Fruit fly (Drosophila melanogaster) whole organism, embryonic: ENCODE data around the gene CG6739.
A peak's percentile ranks its signal among the peaks of the same experiment; 100 is the strongest.

Experiments used
- Atf6 ChIP-seq: fragments of 200-800 bp; sonication (Bioruptor generic); IDR thresholded peaks from 2 replicates; pipeline ENCODE4 v1.3.6; 2022; ENCODE audit warnings: missing biosample characterization, missing genetic modification characterization
- Bdp1 ChIP-seq: fragments of 200-800 bp; sonication (Bioruptor generic); optimal IDR thresholded peaks from 3 replicates; lab custom pipeline; 2016; ENCODE audit warnings: missing biosample characterization, missing genetic modification characterization
- CG10147 ChIP-seq: fragments of 200-800 bp; sonication (Bioruptor generic); optimal IDR thresholded peaks from 2 replicates; lab custom pipeline; 2019; ENCODE audit warnings: missing biosample characterization, mild to moderate bottlenecking, missing genetic modification characterization, moderate library complexity
- CG10267 ChIP-seq: fragments of 200-800 bp; sonication (Bioruptor generic); optimal IDR thresholded peaks from 2 replicates; lab custom pipeline; 2018; ENCODE audit warnings: missing biosample characterization, mild to moderate bottlenecking, missing genetic modification characterization, moderate library complexity
- CG10979 ChIP-seq: fragments of 200-800 bp; sonication (Bioruptor generic); optimal IDR thresholded peaks from 2 replicates; lab custom pipeline; 2018; ENCODE audit warnings: missing biosample characterization, mild to moderate bottlenecking, missing genetic modification characterization, moderate library complexity
- CG13894 ChIP-seq: fragments of 200-800 bp; sonication (Bioruptor generic); optimal IDR thresholded peaks from 3 replicates; lab custom pipeline; 2018; ENCODE audit warnings: missing biosample characterization, mild to moderate bottlenecking, missing genetic modification characterization, moderate library complexity
- CG17359 ChIP-seq: fragments of 200-800 bp; sonication (Bioruptor generic); optimal IDR thresholded peaks from 3 replicates; lab custom pipeline; 2018; ENCODE audit warnings: missing biosample characterization, mild to moderate bottlenecking, missing genetic modification characterization, moderate library complexity
- CG17385 ChIP-seq: fragments of 200-800 bp; sonication (Bioruptor generic); optimal IDR thresholded peaks from 3 replicates; lab custom pipeline; 2018; ENCODE audit warnings: missing biosample characterization, mild to moderate bottlenecking, missing genetic modification characterization
- CG17802 ChIP-seq: fragments of 200-800 bp; sonication (Bioruptor generic); optimal IDR thresholded peaks from 2 replicates; lab custom pipeline; 2018; ENCODE audit warnings: missing biosample characterization, mild to moderate bottlenecking, missing genetic modification characterization, moderate library complexity
- CG18262 ChIP-seq: fragments of 200-800 bp; optimal IDR thresholded peaks from 3 replicates; lab custom pipeline; 2019; ENCODE audit warnings: missing biosample characterization, mild to moderate bottlenecking, missing genetic modification characterization, moderate library complexity
- CG1832 ChIP-seq: fragments of 200-800 bp; sonication (Bioruptor generic); optimal IDR thresholded peaks from 2 replicates; lab custom pipeline; 2017; ENCODE audit warnings: missing biosample characterization, mild to moderate bottlenecking, missing genetic modification characterization, inconsistent platforms
- CG2129 ChIP-seq: fragments of 200-800 bp; sonication (Bioruptor generic); IDR thresholded peaks from 2 replicates; pipeline ENCODE4 v1.3.6; 2022; ENCODE audit warnings: missing biosample characterization, missing genetic modification characterization; ENCODE audit not compliant: partially characterized antibody
- CG3065 ChIP-seq: fragments of 200-800 bp; sonication (Bioruptor generic); optimal IDR thresholded peaks from 2 replicates; lab custom pipeline; 2016; ENCODE audit warnings: missing biosample characterization, missing genetic modification characterization
- CG32767 ChIP-seq: fragments of 200-800 bp; sonication (Bioruptor generic); IDR thresholded peaks from 2 replicates; pipeline ENCODE4 v1.3.6; 2022; ENCODE audit warnings: missing biosample characterization, missing genetic modification characterization
- CG33213 ChIP-seq: fragments of 200-800 bp; sonication (Bioruptor generic); optimal IDR thresholded peaks from 3 replicates; lab custom pipeline; 2016; ENCODE audit warnings: missing biosample characterization, missing genetic modification characterization
- CG3407 ChIP-seq: fragments of 200-800 bp; sonication (Bioruptor generic); optimal IDR thresholded peaks from 2 replicates; lab custom pipeline; 2018; ENCODE audit warnings: missing biosample characterization, mild to moderate bottlenecking, missing genetic modification characterization
- CG34376 ChIP-seq: fragments of 200-800 bp; sonication (Bioruptor generic); optimal IDR thresholded peaks from 2 replicates; lab custom pipeline; 2018; ENCODE audit warnings: missing biosample characterization, mild to moderate bottlenecking, missing genetic modification characterization
- CG6689 ChIP-seq: fragments of 200-800 bp; sonication (Bioruptor generic); IDR thresholded peaks from 2 replicates; pipeline ENCODE4 v1.3.6; 2022; ENCODE audit warnings: missing biosample characterization, missing genetic modification characterization
- CG7745 ChIP-seq: fragments of 200-800 bp; sonication (Bioruptor generic); optimal IDR thresholded peaks from 2 replicates; lab custom pipeline; 2018; ENCODE audit warnings: missing biosample characterization, mild to moderate bottlenecking, missing genetic modification characterization, moderate library complexity
- CG7839 ChIP-seq: fragments of 200-800 bp; sonication (Bioruptor generic); optimal IDR thresholded peaks from 3 replicates; lab custom pipeline; 2018; ENCODE audit warnings: missing biosample characterization, mild to moderate bottlenecking, missing genetic modification characterization, moderate library complexity
- CG7963 ChIP-seq: fragments of 200-800 bp; sonication (Bioruptor generic); IDR thresholded peaks from 3 replicates; pipeline ENCODE4 v1.3.6; 2022; ENCODE audit warnings: missing biosample characterization, missing genetic modification characterization; ENCODE audit not compliant: partially characterized antibody
- CG7987 ChIP-seq: fragments of 200-800 bp; sonication (Bioruptor generic); optimal IDR thresholded peaks from 2 replicates; lab custom pipeline; 2018; ENCODE audit warnings: missing biosample characterization, mild to moderate bottlenecking, missing genetic modification characterization, moderate library complexity
- CG8089 ChIP-seq: fragments of 200-800 bp; sonication (Bioruptor generic); optimal IDR thresholded peaks from 3 replicates; lab custom pipeline; 2016; ENCODE audit warnings: missing biosample characterization, missing genetic modification characterization
- CG8388 ChIP-seq: fragments of 200-800 bp; sonication (Bioruptor generic); optimal IDR thresholded peaks from 2 replicates; lab custom pipeline; 2019; ENCODE audit warnings: missing biosample characterization, mild to moderate bottlenecking, missing genetic modification characterization, moderate library complexity
- CkIIα-i1 ChIP-seq: fragments of 200-800 bp; sonication (Bioruptor generic); IDR thresholded peaks from 2 replicates; pipeline ENCODE4 v1.3.6; 2022; ENCODE audit warnings: missing biosample characterization, missing genetic modification characterization
- Dp ChIP-seq: fragments of 200-800 bp; sonication (Bioruptor generic); optimal IDR thresholded peaks from 2 replicates; lab custom pipeline; 2018; ENCODE audit warnings: missing biosample characterization, mild to moderate bottlenecking, missing genetic modification characterization, moderate library complexity
- Fer2 ChIP-seq: fragments of 200-800 bp; sonication (Bioruptor generic); optimal IDR thresholded peaks from 2 replicates; lab custom pipeline; 2018; ENCODE audit warnings: missing biosample characterization, mild to moderate bottlenecking, missing genetic modification characterization, moderate library complexity
- Hey ChIP-seq: fragments of 200-800 bp; sonication (Bioruptor generic); optimal IDR thresholded peaks from 3 replicates; lab custom pipeline; 2018; ENCODE audit warnings: missing biosample characterization, mild to moderate bottlenecking, missing genetic modification characterization
- Hr51 ChIP-seq, 2 experiments: fragments of 200-800 bp; sonication (Bioruptor generic); optimal IDR thresholded peaks; 2 replicates in 1 of 2; 3 replicates in 1 of 2; lab custom pipeline; 2016 to 2018; ENCODE audit warnings: missing biosample characterization in 2 of 2, missing genetic modification characterization in 2 of 2, mild to moderate bottlenecking in 1 of 2, moderate library complexity in 1 of 2
- NC2α ChIP-seq: fragments of 200-800 bp; sonication (Bioruptor generic); optimal IDR thresholded peaks from 2 replicates; lab custom pipeline; 2016; ENCODE audit warnings: missing biosample characterization, missing genetic modification characterization
- Nf-YA ChIP-seq: fragments of 200-800 bp; sonication (Bioruptor generic); IDR thresholded peaks from 2 replicates; pipeline ENCODE4 v1.3.6; 2022; ENCODE audit warnings: missing biosample characterization, missing genetic modification characterization
- Oaz ChIP-seq: fragments of 200-800 bp; sonication (Bioruptor generic); IDR thresholded peaks from 2 replicates; pipeline ENCODE4 v1.3.6; 2022; ENCODE audit warnings: missing biosample characterization, missing genetic modification characterization
- Ravus ChIP-seq: fragments of 200-800 bp; sonication (Bioruptor generic); IDR thresholded peaks from 2 replicates; pipeline ENCODE4 v1.3.6; 2022; ENCODE audit warnings: missing biosample characterization, missing genetic modification characterization
- Sox100B ChIP-seq: fragments of 200-800 bp; sonication (Bioruptor generic); optimal IDR thresholded peaks from 3 replicates; lab custom pipeline; 2018; ENCODE audit warnings: missing biosample characterization, mild to moderate bottlenecking, missing genetic modification characterization
- Sry-δ ChIP-seq: fragments of 200-800 bp; sonication (Bioruptor generic); optimal IDR thresholded peaks from 2 replicates; lab custom pipeline; 2016; ENCODE audit warnings: missing biosample characterization, missing genetic modification characterization
- Taf1 ChIP-seq: fragments of 200-800 bp; sonication (Bioruptor generic); IDR thresholded peaks from 2 replicates; pipeline ENCODE4 v1.3.6; 2022; ENCODE audit warnings: missing biosample characterization, missing genetic modification characterization
- br ChIP-seq: fragments of >200 bp; optimal IDR thresholded peaks from 2 replicates; lab custom pipeline; 2017
- croc ChIP-seq: fragments of 200-800 bp; sonication (Bioruptor generic); conservative IDR thresholded peaks from 3 replicates; pipeline ENCODE4 v1.3.6; 2022; ENCODE audit warnings: missing biosample characterization, missing genetic modification characterization
- dimm ChIP-seq: fragments of 200-800 bp; sonication (Bioruptor generic); IDR thresholded peaks from 2 replicates; pipeline ENCODE4 v1.3.6; 2022; ENCODE audit warnings: missing biosample characterization, missing genetic modification characterization
- eve ChIP-seq, 2 experiments: fragments of >200 bp; optimal IDR thresholded peaks; 2 replicates each; lab custom pipeline; 2017; ENCODE audit warnings: missing biosample characterization in 2 of 2, missing genetic modification characterization in 2 of 2
- exex ChIP-seq: fragments of 200-800 bp; sonication (Bioruptor generic); optimal IDR thresholded peaks from 4 replicates; lab custom pipeline; 2018; ENCODE audit warnings: missing biosample characterization, mild to moderate bottlenecking, missing genetic modification characterization, moderate library complexity
- grn ChIP-seq: fragments of 200-800 bp; sonication (Bioruptor generic); optimal IDR thresholded peaks from 3 replicates; lab custom pipeline; 2017; ENCODE audit warnings: missing biosample characterization, missing genetic modification characterization
- knrl ChIP-seq: fragments of 200-800 bp; sonication (Bioruptor generic); IDR thresholded peaks from 3 replicates; pipeline ENCODE4 v1.3.6; 2022; ENCODE audit warnings: missing biosample characterization, missing genetic modification characterization; ENCODE audit not compliant: partially characterized antibody
- nom ChIP-seq: fragments of 200-800 bp; sonication (Bioruptor generic); optimal IDR thresholded peaks from 2 replicates; lab custom pipeline; 2017; ENCODE audit warnings: missing biosample characterization, missing genetic modification characterization, mild to moderate bottlenecking, moderate library complexity, missing genetic modification reagents
- pb ChIP-seq: fragments of 200-800 bp; sonication (Bioruptor generic); optimal IDR thresholded peaks from 3 replicates; lab custom pipeline; 2016; ENCODE audit warnings: missing biosample characterization, missing genetic modification characterization
- scrt ChIP-seq: fragments of 200-800 bp; sonication (Bioruptor generic); optimal IDR thresholded peaks from 2 replicates; lab custom pipeline; 2018; ENCODE audit warnings: missing biosample characterization, mild to moderate bottlenecking, missing genetic modification characterization, moderate library complexity
- slou ChIP-seq: fragments of 200-800 bp; sonication (Bioruptor generic); optimal IDR thresholded peaks from 3 replicates; lab custom pipeline; 2016; ENCODE audit warnings: missing biosample characterization, missing genetic modification characterization
- sr ChIP-seq: fragments of 200-800 bp; sonication (Bioruptor generic); IDR thresholded peaks from 3 replicates; pipeline ENCODE4 v1.3.6; 2022; ENCODE audit warnings: missing biosample characterization, missing genetic modification characterization
- tll ChIP-seq, 2 experiments: fragments of 200-800 bp in 1 of 2; fragments of >200 bp in 1 of 2; sonication (Bioruptor generic) in 1 of 2; optimal IDR thresholded peaks; 2 replicates each; lab custom pipeline; 2017 to 2019; ENCODE audit warnings: missing biosample characterization in 2 of 2, missing genetic modification characterization in 2 of 2, mild to moderate bottlenecking in 1 of 2, moderate library complexity in 1 of 2
- twi ChIP-seq: fragments of 200-800 bp; optimal IDR thresholded peaks from 2 replicates; lab custom pipeline; 2019; ENCODE audit warnings: missing biosample characterization, mild to moderate bottlenecking, missing genetic modification characterization, moderate library complexity
- yki ChIP-seq: fragments of >200 bp; optimal IDR thresholded peaks from 3 replicates; lab custom pipeline; 2018
- zen ChIP-seq: fragments of 200-800 bp; sonication (Bioruptor generic); optimal IDR thresholded peaks from 3 replicates; lab custom pipeline; 2018; ENCODE audit warnings: missing biosample characterization, mild to moderate bottlenecking, missing genetic modification characterization, moderate library complexity

Gene CG6739

dm6 chr2L:7601875-7602274 is 6.3 kb upstream of the CG6739 start (continued):
- TF ChIP-seq CG2129 (no peak), nom (GFP tag; lab: Kevin White, UChicago) (no peak), sr (GFP tag; lab: Robert Waterston, UW) (no peak), CG10267 (tag; lab: Kevin White, UChicago) (no peak), CG8388 (GFP tag; lab: Kevin White, UChicago) (no peak), knrl (no peak), Hr51 (GFP tag; optimal IDR thresholded peaks at IDR 0.05; lab: Kevin White, UChicago) (peak in 1 of 2 experiments; percentile 20), CG17385 (GFP tag; lab: Kevin White, UChicago) (peak; percentile 21), CG7745 (tag; lab: Kevin White, UChicago) (no peak), CkIIα-i1 (GFP tag; lab: Robert Waterston, UW) (no peak), slou (GFP tag; lab: Kevin White, UChicago) (no peak), CG34376 (GFP tag; lab: Kevin White, UChicago) (no peak), grn (GFP tag; lab: Kevin White, UChicago) (no peak), dimm (GFP tag; lab: Robert Waterston, UW) (no peak), CG7987 (GFP tag; lab: Kevin White, UChicago) (no peak), CG6689 (no peak), Sry-δ (GFP tag; lab: Kevin White, UChicago) (no peak), Hey (no peak), Dp (GFP tag; lab: Kevin White, UChicago) (no peak), zen (tag; lab: Kevin White, UChicago) (no peak), pb (GFP tag; lab: Kevin White, UChicago) (no peak), CG1832 (GFP tag; lab: Kevin White, UChicago) (no peak), CG10979 (tag; lab: Kevin White, UChicago) (no peak), CG3065 (GFP tag; lab: Kevin White, UChicago) (no peak), Fer2 (no peak), Atf6 (GFP tag; lab: Robert Waterston, UW) (peak; percentile 68), CG10147 (GFP tag; lab: Kevin White, UChicago) (peak; percentile 46), tll (GFP tag; optimal IDR thresholded peaks at IDR 0.05; lab: Kevin White, UChicago) (no peak), CG33213 (GFP tag; lab: Kevin White, UChicago) (no peak), Oaz (GFP tag; lab: Robert Waterston, UW) (no peak), scrt (GFP tag; lab: Kevin White, UChicago) (no peak), CG7839 (tag; lab: Kevin White, UChicago) (peak; percentile 47), yki (lab: Kevin White, UChicago) (no peak), CG7963 (no peak), CG13894 (no peak), NC2α (GFP tag; lab: Kevin White, UChicago) (no peak), twi (no peak), Bdp1 (GFP tag; lab: Kevin White, UChicago) (no peak), CG17359 (tag; lab: Kevin White, UChicago) (no peak), CG8089 (GFP tag; lab: Kevin White, UChicago) (no peak), eve (GFP tag; optimal IDR thresholded peaks at IDR 0.05; lab: Kevin White, UChicago) (peak in 1 of 2 experiments; percentile 2), CG17802 (tag; lab: Kevin White, UChicago) (no peak), croc (no peak), CG18262 (tag; lab: Kevin White, UChicago) (peak; percentile 4), CG32767 (GFP tag; lab: Robert Waterston, UW) (no peak), exex (tag; lab: Kevin White, UChicago) (no peak), Nf-YA (GFP tag; lab: Robert Waterston, UW) (no peak), Sox100B (GFP tag; lab: Kevin White, UChicago) (no peak), br (no peak), Taf1 (no peak), Ravus (no peak), CG3407 (GFP tag; lab: Kevin White, UChicago) (no peak)
